Worm (Caenorhabditis elegans) whole organism, L2 larva: ENCODE data around the gene dsb-3.

ENCODE experiments used
- R02D3.7 ChIP-seq: fragments of 150-350 bp; optimal IDR thresholded peaks from 2 replicates; lab custom pipeline; 2014; ENCODE audit warnings: missing biosample characterization, missing genetic modification characterization
- blmp-1 ChIP-seq: sonication (generic microtip); optimal IDR thresholded peaks from 2 replicates; lab custom pipeline; 2017; ENCODE audit warnings: missing genetic modification characterization, mild to moderate bottlenecking, missing compliant biosample characterization, antibody characterized with exemption, moderate library complexity; ENCODE audit not compliant: insufficient read depth
- elt-3 ChIP-seq: sonication (generic microtip); optimal IDR thresholded peaks from 2 replicates; lab custom pipeline; 2017; ENCODE audit warnings: missing biosample characterization, missing genetic modification characterization
- lin-13 ChIP-seq: fragments of 150-350 bp; optimal IDR thresholded peaks from 2 replicates; lab custom pipeline; 2014; ENCODE audit warnings: missing biosample characterization, missing genetic modification reagents, missing genetic modification characterization
- mab-5 ChIP-seq: fragments of 150-350 bp; optimal IDR thresholded peaks from 2 replicates; lab custom pipeline; 2014; ENCODE audit warnings: missing biosample characterization, missing genetic modification characterization
- nhr-11 ChIP-seq: fragments of 150-350 bp; optimal IDR thresholded peaks from 2 replicates; lab custom pipeline; 2014; ENCODE audit warnings: missing biosample characterization, missing genetic modification characterization
- nhr-12 ChIP-seq: fragments of 150-350 bp; optimal IDR thresholded peaks from 2 replicates; lab custom pipeline; 2014; ENCODE audit warnings: missing biosample characterization, missing genetic modification characterization
- snpc-4 ChIP-seq: fragments of 150-350 bp; optimal IDR thresholded peaks from 2 replicates; lab custom pipeline; 2014; ENCODE audit warnings: missing biosample characterization, missing genetic modification characterization
- zag-1 ChIP-seq: fragments of 150-350 bp; optimal IDR thresholded peaks from 2 replicates; lab custom pipeline; 2014; ENCODE audit warnings: missing biosample characterization, missing genetic modification characterization
- ztf-11 ChIP-seq: sonication (generic microtip); optimal IDR thresholded peaks from 2 replicates; lab custom pipeline; 2017; ENCODE audit warnings: missing biosample characterization, missing genetic modification characterization

ce11 chrIV:7778865-7779264, 19.4 kb upstream of the dsb-3 start, which contains the start of gene rpap-3:
- TF ChIP-seq lin-13: no peak
- TF ChIP-seq zag-1: no peak
- no peak for TF ChIP-seq R02D3.7 (tag; lab: Kevin White, UChicago)
- no peak for TF ChIP-seq snpc-4 (tag; lab: Kevin White, UChicago)
- no peak for TF ChIP-seq nhr-12
- no peak for TF ChIP-seq blmp-1 (tag; lab: Kevin White, UChicago)
- TF ChIP-seq ztf-11 (tag; lab: Kevin White, UChicago): no peak
- TF ChIP-seq mab-5 (tag; lab: Kevin White, UChicago): no peak
- TF ChIP-seq nhr-11 (tag; lab: Kevin White, UChicago): no peak
- no peak for TF ChIP-seq elt-3 (tag; lab: Kevin White, UChicago)
